Fruit fly (Drosophila melanogaster): ENCODE measurements around the gene unc.

- no peak for TF ChIP-seq psq (optimal IDR thresholded peaks at IDR 0.05)
- no peak for TF ChIP-seq h (optimal IDR thresholded peaks at IDR 0.05)
- TF ChIP-seq insv (optimal IDR thresholded peaks at IDR 0.05): no peak
- no peak for TF ChIP-seq Sin3A (optimal IDR thresholded peaks at IDR 0.05)
Observed at dm6 chrX:21123499-21123898, 6.8 kb upstream of the unc start, which contains the start of gene ldd.

All from Kc167 (cell line).